Worm (Caenorhabditis elegans): ENCODE measurements around the gene sel-9.

- no peak for TF ChIP-seq K02D7.2 (tag; optimal IDR thresholded peaks at IDR 0.05)
- TF ChIP-seq odd-2 (tag; optimal IDR thresholded peaks at IDR 0.05) = no peak
- no peak for TF ChIP-seq hlh-30 (tag; optimal IDR thresholded peaks at IDR 0.05; ENCODE audit: insufficient read depth)
These were observed 21.6 kb downstream of the sel-9 start, which contains the start of gene str-135 for ce11 chrV:8280770-8281169.

Measured in whole organism, late embryonic.